Worm (Caenorhabditis elegans) whole organism, L2 larva: ENCODE measurements around the gene nspb-5.

ENCODE experiments used
- C34F6.9 ChIP-seq: fragments of 150-350 bp; optimal IDR thresholded peaks from 2 replicates; lab custom pipeline; 2014; ENCODE audit warnings: missing biosample characterization, missing genetic modification characterization
- F13H6.1 ChIP-seq: sonication (generic microtip); optimal IDR thresholded peaks from 2 replicates; lab custom pipeline; 2016; ENCODE audit warnings: missing genetic modification characterization, missing compliant biosample characterization
- R02D3.7 ChIP-seq: fragments of 150-350 bp; optimal IDR thresholded peaks from 2 replicates; lab custom pipeline; 2014; ENCODE audit warnings: missing biosample characterization, missing genetic modification characterization
- Y55F3AM.14 ChIP-seq: fragments of 200-800 bp; sonication (Bioruptor generic); optimal IDR thresholded peaks from 2 replicates; lab custom pipeline; 2018; ENCODE audit warnings: mild to moderate bottlenecking, missing genetic modification characterization, missing compliant biosample characterization
- ZK546.5 ChIP-seq: sonication (generic microtip); optimal IDR thresholded peaks from 2 replicates; lab custom pipeline; 2017; ENCODE audit warnings: missing biosample characterization, missing genetic modification characterization
- alr-1 ChIP-seq: fragments of 150-350 bp; optimal IDR thresholded peaks from 2 replicates; lab custom pipeline; 2014; ENCODE audit warnings: missing biosample characterization, missing genetic modification characterization
- aly-2 ChIP-seq: fragments of 150-350 bp; optimal IDR thresholded peaks from 2 replicates; lab custom pipeline; 2014; ENCODE audit warnings: missing biosample characterization, missing genetic modification characterization
- ama-1 ChIP-seq: fragments of 150-350 bp; optimal IDR thresholded peaks from 2 replicates; lab custom pipeline; 2018; ENCODE audit warnings: inconsistent platforms
- blmp-1 ChIP-seq: sonication (generic microtip); optimal IDR thresholded peaks from 2 replicates; lab custom pipeline; 2017; ENCODE audit warnings: missing genetic modification characterization, mild to moderate bottlenecking, missing compliant biosample characterization, antibody characterized with exemption, moderate library complexity; ENCODE audit not compliant: insufficient read depth
- ceh-16 ChIP-seq: fragments of 150-350 bp; optimal IDR thresholded peaks from 2 replicates; lab custom pipeline; 2014; ENCODE audit warnings: missing biosample characterization, missing genetic modification characterization
- ceh-82 ChIP-seq: fragments of 150-350 bp; optimal IDR thresholded peaks from 2 replicates; lab custom pipeline; 2014; ENCODE audit warnings: missing biosample characterization, missing genetic modification characterization
- crh-2 ChIP-seq: sonication (generic microtip); optimal IDR thresholded peaks from 2 replicates; lab custom pipeline; 2017; ENCODE audit warnings: missing biosample characterization, missing genetic modification characterization
- dmd-4 ChIP-seq: sonication (generic microtip); optimal IDR thresholded peaks from 2 replicates; lab custom pipeline; 2017; ENCODE audit warnings: missing biosample characterization, missing genetic modification characterization
- egl-27 ChIP-seq: sonication (generic microtip); optimal IDR thresholded peaks from 3 replicates; lab custom pipeline; 2017; ENCODE audit warnings: missing biosample characterization, missing genetic modification reagents, missing genetic modification characterization
- elt-1 ChIP-seq: fragments of 150-350 bp; optimal IDR thresholded peaks from 2 replicates; lab custom pipeline; 2014; ENCODE audit warnings: missing biosample characterization, missing genetic modification characterization
- elt-3 ChIP-seq: sonication (generic microtip); optimal IDR thresholded peaks from 2 replicates; lab custom pipeline; 2017; ENCODE audit warnings: missing biosample characterization, missing genetic modification characterization
- fos-1 ChIP-seq: fragments of 150-350 bp; optimal IDR thresholded peaks from 2 replicates; lab custom pipeline; 2014; ENCODE audit warnings: missing biosample characterization, missing genetic modification characterization
- gmeb-1 ChIP-seq: fragments of 150-350 bp; optimal IDR thresholded peaks from 2 replicates; lab custom pipeline; 2014; ENCODE audit warnings: missing biosample characterization, missing genetic modification characterization
- lin-11 ChIP-seq: fragments of 150-350 bp; sonication (generic microtip); optimal IDR thresholded peaks from 2 replicates; lab custom pipeline; 2014; ENCODE audit warnings: missing biosample characterization, missing genetic modification characterization, inconsistent platforms, mixed read lengths
- lin-39 ChIP-seq: fragments of 150-350 bp; optimal IDR thresholded peaks from 2 replicates; lab custom pipeline; 2014; ENCODE audit warnings: missing biosample characterization, missing genetic modification reagents, missing genetic modification characterization
- mab-5 ChIP-seq: fragments of 150-350 bp; optimal IDR thresholded peaks from 2 replicates; lab custom pipeline; 2014; ENCODE audit warnings: missing biosample characterization, missing genetic modification characterization
- mbf-1 ChIP-seq: sonication (generic microtip); optimal IDR thresholded peaks from 2 replicates; lab custom pipeline; 2017; ENCODE audit warnings: missing biosample characterization, missing genetic modification characterization
- mdl-1 ChIP-seq, 2 experiments: fragments of 150-350 bp in 1 of 2; sonication (generic microtip) in 1 of 2; optimal IDR thresholded peaks; 2 replicates each; lab custom pipeline; 2017; ENCODE audit warnings: missing biosample characterization in 2 of 2, missing genetic modification characterization in 2 of 2
- nhr-10 ChIP-seq: sonication (generic microtip); optimal IDR thresholded peaks from 2 replicates; lab custom pipeline; 2017; ENCODE audit warnings: missing biosample characterization, missing genetic modification characterization
- nhr-11 ChIP-seq: fragments of 150-350 bp; optimal IDR thresholded peaks from 2 replicates; lab custom pipeline; 2014; ENCODE audit warnings: missing biosample characterization, missing genetic modification characterization
- nhr-12 ChIP-seq: fragments of 150-350 bp; optimal IDR thresholded peaks from 2 replicates; lab custom pipeline; 2014; ENCODE audit warnings: missing biosample characterization, missing genetic modification characterization
- nhr-129 ChIP-seq: fragments of 150-350 bp; optimal IDR thresholded peaks from 2 replicates; lab custom pipeline; 2014; ENCODE audit warnings: missing biosample characterization, missing genetic modification characterization
- nhr-21 ChIP-seq: fragments of 150-350 bp; optimal IDR thresholded peaks from 2 replicates; lab custom pipeline; 2014; ENCODE audit warnings: missing biosample characterization, missing genetic modification characterization
- nhr-23 ChIP-seq: fragments of 150-350 bp; optimal IDR thresholded peaks from 2 replicates; lab custom pipeline; 2014; ENCODE audit warnings: missing biosample characterization, missing genetic modification reagents, missing genetic modification characterization
- nhr-237 ChIP-seq: fragments of 150-350 bp; optimal IDR thresholded peaks from 2 replicates; lab custom pipeline; 2014; ENCODE audit warnings: missing biosample characterization, missing genetic modification characterization
- nhr-25 ChIP-seq: fragments of 150-350 bp; sonication (generic microtip); optimal IDR thresholded peaks from 3 replicates; lab custom pipeline; 2014; ENCODE audit warnings: missing biosample characterization, missing genetic modification characterization
- nhr-6 ChIP-seq: fragments of 150-350 bp; optimal IDR thresholded peaks from 2 replicates; lab custom pipeline; 2014; ENCODE audit warnings: missing biosample characterization, missing genetic modification characterization
- nhr-77 ChIP-seq: fragments of 150-350 bp; optimal IDR thresholded peaks from 2 replicates; lab custom pipeline; 2014; ENCODE audit warnings: missing biosample characterization, missing genetic modification characterization
- peb-1 ChIP-seq: fragments of 150-350 bp; optimal IDR thresholded peaks from 2 replicates; lab custom pipeline; 2014; ENCODE audit warnings: missing biosample characterization, missing genetic modification characterization
- sem-4 ChIP-seq: fragments of 150-350 bp; optimal IDR thresholded peaks from 2 replicates; lab custom pipeline; 2014; ENCODE audit warnings: missing biosample characterization, missing genetic modification reagents, missing genetic modification characterization
- skn-1 ChIP-seq: sonication (generic microtip); optimal IDR thresholded peaks from 2 replicates; lab custom pipeline; 2017; ENCODE audit warnings: missing biosample characterization, missing genetic modification characterization
- sma-3 ChIP-seq: sonication (generic microtip); optimal IDR thresholded peaks from 2 replicates; lab custom pipeline; 2016; ENCODE audit warnings: missing genetic modification reagents, missing genetic modification characterization, missing compliant biosample characterization
- sma-9 ChIP-seq, 2 experiments: fragments of 150-350 bp in 1 of 2; sonication (generic microtip) in 1 of 2; optimal IDR thresholded peaks; 2 replicates each; lab custom pipeline; 2014 to 2016; ENCODE audit warnings: missing genetic modification characterization in 2 of 2, mild to moderate bottlenecking in 1 of 2, missing biosample characterization in 1 of 2, missing compliant biosample characterization in 1 of 2, missing genetic modification reagents in 1 of 2, moderate library complexity in 1 of 2
- snpc-4 ChIP-seq: fragments of 150-350 bp; optimal IDR thresholded peaks from 2 replicates; lab custom pipeline; 2014; ENCODE audit warnings: missing biosample characterization, missing genetic modification characterization
- unc-39 ChIP-seq: fragments of 150-350 bp; optimal IDR thresholded peaks from 2 replicates; lab custom pipeline; 2014; ENCODE audit warnings: missing biosample characterization, missing genetic modification characterization
- unc-55 ChIP-seq: fragments of 150-350 bp; sonication (generic microtip); optimal IDR thresholded peaks from 3 replicates; lab custom pipeline; 2014; ENCODE audit warnings: missing biosample characterization, missing genetic modification reagents, missing genetic modification characterization
- unc-62 ChIP-seq: fragments of 150-350 bp; optimal IDR thresholded peaks from 2 replicates; lab custom pipeline; 2014; ENCODE audit warnings: missing biosample characterization, missing genetic modification reagents, missing genetic modification characterization
- zag-1 ChIP-seq: fragments of 150-350 bp; optimal IDR thresholded peaks from 2 replicates; lab custom pipeline; 2014; ENCODE audit warnings: missing biosample characterization, missing genetic modification characterization
- ztf-1 ChIP-seq: fragments of 200-800 bp; sonication (Bioruptor generic); conservative IDR thresholded peaks from 2 replicates; pipeline ENCODE4 v1.3.6; 2022; ENCODE audit warnings: missing genetic modification characterization, missing compliant biosample characterization
- ztf-11 ChIP-seq: sonication (generic microtip); optimal IDR thresholded peaks from 2 replicates; lab custom pipeline; 2017; ENCODE audit warnings: missing biosample characterization, missing genetic modification characterization
- ztf-4 ChIP-seq: fragments of 150-350 bp; optimal IDR thresholded peaks from 2 replicates; lab custom pipeline; 2014; ENCODE audit warnings: missing biosample characterization, missing genetic modification characterization

Gene nspb-5

DNA sequence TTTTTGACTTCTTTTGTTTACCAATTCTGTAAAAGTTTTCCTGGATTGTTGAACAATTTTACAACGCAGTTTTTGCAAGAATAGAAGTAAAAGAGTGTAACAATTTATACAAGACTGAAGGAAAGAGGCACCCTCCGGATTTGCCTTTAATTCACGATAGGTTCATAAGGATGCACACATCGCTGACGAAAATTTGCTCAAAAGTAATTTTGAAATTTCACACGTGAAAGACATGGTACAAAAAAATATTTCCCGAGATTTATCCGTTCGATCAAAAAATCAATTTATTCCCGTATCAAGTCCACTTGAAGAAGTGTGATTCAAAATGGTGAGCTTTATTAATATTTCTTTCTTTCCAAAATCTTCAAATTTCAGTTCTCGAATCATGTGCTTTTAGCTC, 20.9 kb upstream of the nspb-5 start, which contains the start of gene C43G2.3:
C43G2.3 (plus strand) TSS at position 301 of the 400 bp plus-strand sequence.
- no peak for TF ChIP-seq elt-3 (tag; lab: Kevin White, UChicago)
- TF ChIP-seq unc-39 (tag; lab: Kevin White, UChicago) = no peak

DNA sequence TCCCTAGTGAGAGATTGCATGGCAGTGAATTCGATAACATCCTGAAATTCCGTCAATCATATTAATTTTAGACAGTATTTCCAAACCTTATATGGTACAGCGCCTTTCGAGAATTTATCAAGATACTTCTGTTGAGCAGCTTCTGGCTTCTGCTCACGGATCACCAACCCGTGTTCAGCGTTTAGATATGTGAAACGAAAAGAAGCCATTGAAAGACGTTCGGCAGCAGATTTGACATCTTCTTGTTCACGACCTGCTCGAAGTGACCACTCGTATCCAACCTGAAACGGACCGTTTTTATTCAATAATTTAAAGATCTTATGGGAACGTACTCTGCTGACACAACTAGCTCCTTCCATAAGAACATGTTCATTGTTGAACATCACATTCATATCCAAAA, 17.2 kb upstream of the nspb-5 start:
- no peak for TF ChIP-seq C34F6.9 (tag; lab: Kevin White, UChicago)
- no peak for TF ChIP-seq mdl-1 (tag; optimal IDR thresholded peaks at IDR 0.05; lab: Kevin White, UChicago)
- no peak for TF ChIP-seq nhr-10 (tag; lab: Kevin White, UChicago)
- no peak for TF ChIP-seq skn-1
- no peak for TF ChIP-seq nhr-11 (tag; lab: Kevin White, UChicago)

DNA sequence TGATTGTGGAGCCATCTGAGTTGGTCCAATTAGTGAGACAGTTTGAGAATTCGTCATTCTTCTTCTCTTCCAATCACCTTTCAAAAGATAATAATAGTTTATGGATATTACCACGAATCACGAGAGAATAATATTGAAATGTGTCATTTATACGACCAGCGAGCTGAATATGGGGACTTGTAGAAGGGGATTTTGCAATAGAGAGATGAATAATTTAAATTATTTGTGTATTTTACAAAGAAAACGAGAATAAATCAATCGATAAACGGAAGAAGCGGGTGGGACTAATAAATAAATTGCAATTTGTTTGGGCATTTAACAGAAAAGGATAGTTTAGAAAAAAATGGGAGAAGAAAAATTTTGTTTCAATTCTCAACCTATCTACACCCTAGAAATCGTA, 16.2 kb upstream of the nspb-5 start, which contains the start of gene odr-8:
odr-8 (minus strand) TSS at position 101 of the 400 bp plus-strand sequence.
- TF ChIP-seq F13H6.1 (no peak), R02D3.7 (no peak), ZK546.5 (tag; lab: Kevin White, UChicago) (no peak), lin-39 (tag; lab: Kevin White, UChicago) (no peak), sma-3 (GFP tag; lab: Kevin White, UChicago) (no peak), sma-9 (GFP tag; optimal IDR thresholded peaks at IDR 0.05; lab: Kevin White, UChicago) (no peak), sma-9 (tag; optimal IDR thresholded peaks at IDR 0.05; lab: Kevin White, UChicago) (no peak), elt-1 (tag; lab: Kevin White, UChicago) (no peak), snpc-4 (tag; lab: Kevin White, UChicago) (no peak), Y55F3AM.14 (GFP tag; lab: Kevin White, UChicago) (no peak), zag-1 (tag; lab: Kevin White, UChicago) (no peak), peb-1 (tag; lab: Kevin White, UChicago) (no peak), ama-1 (lab: Kevin White, UChicago) (no peak)

DNA sequence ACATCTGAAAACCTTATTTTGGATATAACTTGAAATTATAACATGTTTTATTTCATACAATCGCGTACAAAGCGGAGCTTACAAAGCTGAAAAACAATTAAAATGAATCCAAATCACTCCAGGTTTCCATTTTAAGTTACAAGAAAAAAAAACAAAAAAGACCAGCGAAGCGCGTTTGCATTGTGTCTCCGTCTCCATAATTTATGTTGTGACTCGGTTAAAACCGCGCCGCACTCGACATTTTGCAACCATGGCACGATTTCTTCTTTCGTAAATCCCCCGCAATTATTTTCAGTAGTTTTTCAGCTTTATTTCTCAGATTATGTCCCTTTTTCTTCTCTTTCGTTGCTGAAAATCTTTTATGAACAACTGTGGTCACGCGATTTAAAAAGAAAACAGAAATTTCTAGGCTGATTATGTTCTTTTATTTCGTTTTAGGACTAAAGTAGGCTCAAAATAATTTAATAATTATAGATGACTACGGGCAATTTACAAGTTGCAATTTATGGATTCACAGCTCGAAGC, 13.4 kb upstream of the nspb-5 start, which contains the start of the genes F38A5.2 and dnj-11:
F38A5.2 (minus strand) TSS at position 4 of the 525 bp plus-strand sequence.
dnj-11 (plus strand) TSS at position 475 of the 525 bp plus-strand sequence.
- TF ChIP-seq nhr-23 = no peak
- TF ChIP-seq ama-1 (lab: Kevin White, UChicago) = peak; percentile 42
- peak; percentile 37 for TF ChIP-seq zag-1 (tag; lab: Kevin White, UChicago)
- peak; percentile 69 for TF ChIP-seq egl-27 (tag; lab: Kevin White, UChicago)
- no peak for TF ChIP-seq peb-1 (tag; lab: Kevin White, UChicago)
- no peak for TF ChIP-seq dmd-4
- TF ChIP-seq sma-3 (GFP tag; lab: Kevin White, UChicago) = peak; percentile 81
- peak; percentile 83 for TF ChIP-seq lin-11
- TF ChIP-seq sem-4 = peak; percentile 50
- TF ChIP-seq unc-39 (tag; lab: Kevin White, UChicago) = no peak
- no peak for TF ChIP-seq ztf-11 (tag; lab: Kevin White, UChicago)
- TF ChIP-seq ztf-4 = peak; percentile 47
- TF ChIP-seq mbf-1 (tag; lab: Kevin White, UChicago) = no peak
- TF ChIP-seq aly-2 (tag; lab: Kevin White, UChicago) = no peak
- TF ChIP-seq nhr-129 = peak; percentile 87
- peak; percentile 74 for TF ChIP-seq F13H6.1
- peak; percentile 93 for TF ChIP-seq C34F6.9 (tag; lab: Kevin White, UChicago)
- no peak for TF ChIP-seq ztf-1 (GFP tag; lab: Robert Waterston, UW)
- peak; percentile 87 for TF ChIP-seq crh-2 (tag; lab: Kevin White, UChicago)
- TF ChIP-seq nhr-25 (tag; lab: Kevin White, UChicago) = no peak
- peak; percentile 7 for TF ChIP-seq R02D3.7
- peak; percentile 77 for TF ChIP-seq gmeb-1 (tag; lab: Kevin White, UChicago)
- TF ChIP-seq unc-62 (GFP tag; lab: Kevin White, UChicago) = no peak
- TF ChIP-seq skn-1 = no peak
- TF ChIP-seq alr-1 (tag; lab: Kevin White, UChicago) = no peak
- TF ChIP-seq unc-55 (GFP tag; lab: Kevin White, UChicago) = peak; percentile 97
- no peak for TF ChIP-seq elt-1 (tag; lab: Kevin White, UChicago)
- TF ChIP-seq nhr-6 (tag; lab: Kevin White, UChicago) = no peak
- TF ChIP-seq ceh-82 (tag; lab: Kevin White, UChicago) = no peak
- peak; percentile 76 for TF ChIP-seq nhr-21 (tag; lab: Kevin White, UChicago)
- TF ChIP-seq Y55F3AM.14 (GFP tag; lab: Kevin White, UChicago) = no peak
- no peak for TF ChIP-seq nhr-237 (tag; lab: Kevin White, UChicago)
- TF ChIP-seq nhr-10 (tag; lab: Kevin White, UChicago) = no peak
- no peak for TF ChIP-seq nhr-11 (tag; lab: Kevin White, UChicago)
- no peak for TF ChIP-seq nhr-77
- no peak for TF ChIP-seq nhr-12 (tag; lab: Kevin White, UChicago)
- peak; percentile 50 for TF ChIP-seq snpc-4 (tag; lab: Kevin White, UChicago)
- peak; percentile 38 for TF ChIP-seq mab-5 (tag; lab: Kevin White, UChicago)
- peak; percentile 66 for TF ChIP-seq ceh-16 (tag; lab: Kevin White, UChicago)
- TF ChIP-seq blmp-1 = peak; percentile 16
- peak; percentile 72 for TF ChIP-seq fos-1 (tag; lab: Kevin White, UChicago)
